Fruit fly (Drosophila melanogaster) Kc167 (cell line): ENCODE measurements around the gene CG31268.
A peak's percentile ranks its signal among the peaks of the same experiment; 100 is the strongest.

Source experiments
- Myc ChIP-seq: fragments of >200 bp; optimal IDR thresholded peaks from 2 replicates; lab custom pipeline; 2017; ENCODE audit warnings: missing external identifiers
- Sin3A ChIP-seq: fragments of >200 bp; optimal IDR thresholded peaks from 2 replicates; lab custom pipeline; 2018; ENCODE audit warnings: missing external identifiers
- h ChIP-seq: fragments of >200 bp; optimal IDR thresholded peaks from 3 replicates; lab custom pipeline; 2018; ENCODE audit warnings: missing external identifiers
- insv ChIP-seq: fragments of >200 bp; optimal IDR thresholded peaks from 3 replicates; lab custom pipeline; 2018; ENCODE audit warnings: missing external identifiers
- psq ChIP-seq: fragments of >200 bp; optimal IDR thresholded peaks from 2 replicates; lab custom pipeline; 2017; ENCODE audit warnings: missing external identifiers
- ttk ChIP-seq: sonication (Bioruptor generic); optimal IDR thresholded peaks from 2 replicates; lab custom pipeline; 2017; ENCODE audit warnings: missing external identifiers

Gene CG31268

DNA sequence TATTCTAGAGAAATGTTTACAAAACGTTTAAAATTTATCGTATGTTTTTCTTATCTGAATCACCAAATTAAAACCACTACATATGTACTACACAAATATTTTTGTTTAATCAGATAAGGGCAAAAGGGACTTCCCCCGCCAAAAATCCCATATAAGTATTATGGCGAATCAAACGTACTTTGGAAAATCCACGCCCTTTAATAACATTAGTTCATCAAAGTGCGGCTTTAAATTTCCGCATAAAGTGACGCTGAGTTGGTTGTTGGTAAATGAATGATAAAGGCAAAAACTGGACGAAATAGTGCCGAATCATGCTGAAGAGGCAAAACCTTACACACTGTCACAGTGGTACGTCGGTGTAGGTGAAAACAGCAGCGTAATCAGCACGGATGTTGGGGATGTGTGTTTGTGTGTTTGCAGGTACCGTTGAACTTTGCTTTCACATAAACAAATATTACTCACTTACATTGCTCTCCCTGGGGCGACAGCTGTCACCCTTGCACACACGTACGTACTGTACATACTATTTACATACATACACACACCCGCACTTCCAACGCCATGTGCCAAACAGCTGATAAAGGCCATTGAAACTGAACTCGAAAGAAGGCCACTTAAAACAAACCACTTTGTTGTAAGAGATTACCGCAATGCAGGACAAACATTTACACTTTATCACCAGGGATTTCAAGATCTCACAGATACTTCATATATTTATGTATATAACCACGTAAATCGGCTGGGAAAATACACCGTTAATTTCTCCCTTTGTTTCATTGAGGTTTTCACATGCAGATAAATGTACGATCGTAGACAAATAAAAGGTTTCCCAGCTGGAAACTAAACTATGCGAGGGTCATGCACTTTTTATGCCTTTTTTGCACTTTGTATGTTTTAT lies 47.6 kb downstream of the CG31268 start:
- TF ChIP-seq psq (lab: Kevin White, UChicago): no peak
- TF ChIP-seq Sin3A (lab: Kevin White, UChicago): no peak
- no peak for TF ChIP-seq ttk (lab: Kevin White, UChicago)
- TF ChIP-seq Myc (lab: Kevin White, UChicago): no peak
- no peak for TF ChIP-seq h (lab: Kevin White, UChicago)
- TF ChIP-seq insv (lab: Kevin White, UChicago): no peak

- TF ChIP-seq ttk (lab: Kevin White, UChicago) (no peak), Sin3A (lab: Kevin White, UChicago) (no peak), Myc (lab: Kevin White, UChicago) (no peak), h (lab: Kevin White, UChicago) (no peak)
Observed at dm6 chr3R:17079859-17080255, 48.3 kb downstream of the CG31268 start, which contains the start of the genes Keap1 and kuk. Gene Keap1, minus strand, starts transcription at chr3R:17079945. Gene kuk, plus strand, starts transcription at chr3R:17080244.

DNA sequence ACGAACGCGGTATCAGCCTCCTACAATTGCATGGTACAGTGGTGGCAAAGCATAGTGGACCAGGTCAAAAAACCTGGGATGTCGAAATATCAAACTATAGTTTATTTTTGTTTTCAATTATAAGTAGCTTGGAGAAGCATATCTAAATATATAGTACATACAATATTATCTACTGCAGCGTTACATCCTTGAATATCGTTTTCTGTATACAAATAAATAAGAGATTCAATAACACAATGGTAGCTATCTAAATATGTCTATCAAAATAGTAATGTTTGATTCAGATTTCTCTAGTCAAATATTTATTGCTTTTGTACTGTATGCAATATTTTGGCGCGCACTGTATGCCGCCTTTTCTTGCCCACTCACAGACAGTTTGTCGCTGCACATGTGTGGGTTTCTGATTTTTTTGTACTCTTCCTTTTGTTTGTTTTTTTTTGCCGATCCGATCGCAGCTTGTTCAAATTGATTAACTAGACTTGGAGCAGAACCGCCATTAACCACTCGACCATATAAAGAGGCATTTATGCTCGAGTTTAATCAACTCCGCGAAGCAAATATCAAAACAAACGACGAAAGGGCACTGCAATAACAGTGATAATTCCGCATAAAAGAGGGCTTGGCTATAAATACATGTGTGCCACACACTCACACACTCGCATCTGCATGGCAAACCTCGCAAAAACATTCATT lies 49.2 kb downstream of the CG31268 start:
- TF ChIP-seq h (lab: Kevin White, UChicago) (peak; percentile 21), psq (lab: Kevin White, UChicago) (no peak), ttk (lab: Kevin White, UChicago) (no peak), insv (lab: Kevin White, UChicago) (no peak)

DNA sequence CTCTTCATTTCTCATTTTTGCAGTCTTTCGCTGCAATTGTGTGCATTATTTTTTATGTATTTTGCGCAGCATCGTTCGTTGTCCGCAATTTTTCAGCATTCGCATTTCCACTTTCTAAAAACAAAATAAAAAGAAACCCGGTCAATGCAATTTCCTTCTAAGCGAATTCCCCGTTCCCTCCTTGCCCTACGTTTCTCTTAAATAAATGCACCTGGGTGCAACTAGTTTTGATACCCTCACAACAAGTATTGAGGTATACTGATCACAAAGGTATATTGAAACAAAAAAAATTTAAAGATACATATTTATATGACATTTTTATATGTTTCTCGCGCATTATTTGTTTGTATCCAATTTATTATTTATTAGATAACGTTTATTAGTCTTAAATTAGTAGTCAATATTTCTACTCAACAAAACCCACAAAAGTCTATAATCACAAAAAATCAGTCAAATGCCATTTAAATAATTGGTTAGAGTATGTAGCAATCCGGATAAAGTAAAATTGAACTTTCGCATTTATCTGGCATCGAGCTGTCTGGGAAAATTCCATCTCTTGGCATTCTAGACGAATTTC lies 49.8 kb downstream of the CG31268 start:
- no peak for TF ChIP-seq Myc (lab: Kevin White, UChicago)
- TF ChIP-seq insv (lab: Kevin White, UChicago): no peak
- TF ChIP-seq psq (lab: Kevin White, UChicago): no peak
- no peak for TF ChIP-seq h (lab: Kevin White, UChicago)
- TF ChIP-seq Sin3A (lab: Kevin White, UChicago): no peak
- TF ChIP-seq ttk (lab: Kevin White, UChicago): no peak

DNA sequence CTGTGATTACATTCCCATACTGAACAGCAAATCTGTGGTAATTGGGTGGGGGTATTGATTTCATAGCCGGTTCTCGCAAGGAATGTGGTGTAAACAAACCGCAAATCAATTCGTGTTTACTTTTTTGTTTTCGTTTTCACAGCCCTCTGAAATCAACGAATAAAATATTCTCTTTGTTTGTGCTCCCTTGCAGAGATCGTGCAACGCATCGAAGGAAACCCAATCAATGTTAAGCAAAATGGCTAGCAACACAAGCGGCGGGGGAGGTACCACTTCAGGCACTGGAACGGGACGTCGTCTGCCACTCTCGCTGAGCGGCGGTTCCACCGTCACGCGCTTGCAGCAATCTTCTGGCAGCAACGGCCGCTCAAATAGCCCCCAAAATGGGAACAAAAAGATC lies 50.9 kb downstream of the CG31268 start:
- no peak for TF ChIP-seq ttk (lab: Kevin White, UChicago)
- TF ChIP-seq insv (lab: Kevin White, UChicago): no peak
- no peak for TF ChIP-seq psq (lab: Kevin White, UChicago)
